Fruit fly (Drosophila melanogaster) whole organism, embryonic: ENCODE measurements around the gene Ts.

Source experiments
- Abd-B ChIP-seq: fragments of 200-800 bp; sonication (Bioruptor generic); optimal IDR thresholded peaks from 2 replicates; lab custom pipeline; 2018; ENCODE audit warnings: missing biosample characterization, mild to moderate bottlenecking, missing genetic modification characterization, moderate library complexity
- Ada2b ChIP-seq: fragments of 200-800 bp; sonication (Bioruptor generic); IDR thresholded peaks from 2 replicates; pipeline ENCODE4 v1.3.6; 2022; ENCODE audit warnings: missing biosample characterization, missing genetic modification characterization
- Blimp-1 ChIP-seq: fragments of 200-800 bp; sonication (Bioruptor generic); optimal IDR thresholded peaks from 3 replicates; lab custom pipeline; 2018; ENCODE audit warnings: missing biosample characterization, missing genetic modification characterization, mild to moderate bottlenecking, moderate library complexity, missing genetic modification reagents
- CG10267 ChIP-seq: fragments of 200-800 bp; sonication (Bioruptor generic); optimal IDR thresholded peaks from 2 replicates; lab custom pipeline; 2018; ENCODE audit warnings: missing biosample characterization, mild to moderate bottlenecking, missing genetic modification characterization, moderate library complexity
- CG10321 ChIP-seq: fragments of 200-800 bp; sonication (Bioruptor generic); IDR thresholded peaks from 2 replicates; pipeline ENCODE4 v1.3.6; 2022; ENCODE audit warnings: missing biosample characterization, missing genetic modification characterization
- CG11504 ChIP-seq: fragments of 200-800 bp; sonication (Bioruptor generic); optimal IDR thresholded peaks from 3 replicates; lab custom pipeline; 2019; ENCODE audit warnings: missing biosample characterization, mild to moderate bottlenecking, missing genetic modification characterization, moderate library complexity
- CG14710 ChIP-seq: fragments of 200-800 bp; sonication (Bioruptor generic); optimal IDR thresholded peaks from 3 replicates; lab custom pipeline; 2019; ENCODE audit warnings: missing biosample characterization, mild to moderate bottlenecking, missing genetic modification characterization, moderate library complexity
- CG17361 ChIP-seq: fragments of 200-800 bp; sonication (Bioruptor generic); IDR thresholded peaks from 3 replicates; pipeline ENCODE4 v1.3.6; 2022; ENCODE audit warnings: missing biosample characterization, missing genetic modification characterization
- CG17568 ChIP-seq: fragments of 200-800 bp; sonication (Bioruptor generic); optimal IDR thresholded peaks from 2 replicates; lab custom pipeline; 2018; ENCODE audit warnings: missing biosample characterization, mild to moderate bottlenecking, missing genetic modification characterization, moderate library complexity
- CG1792 ChIP-seq: fragments of 200-800 bp; sonication (Bioruptor generic); optimal IDR thresholded peaks from 2 replicates; lab custom pipeline; 2016; ENCODE audit warnings: missing biosample characterization, missing genetic modification characterization
- CG18599 ChIP-seq: fragments of 200-800 bp; sonication (Bioruptor generic); optimal IDR thresholded peaks from 3 replicates; lab custom pipeline; 2017; ENCODE audit warnings: missing biosample characterization, missing genetic modification characterization, mild to moderate bottlenecking, moderate library complexity, missing genetic modification reagents
- CG2116 ChIP-seq: fragments of 200-800 bp; sonication (Bioruptor generic); optimal IDR thresholded peaks from 3 replicates; lab custom pipeline; 2018; ENCODE audit warnings: missing biosample characterization, mild to moderate bottlenecking, missing genetic modification characterization
- CG2202 ChIP-seq: fragments of 200-800 bp; sonication (Bioruptor generic); optimal IDR thresholded peaks from 2 replicates; lab custom pipeline; 2018; ENCODE audit warnings: missing biosample characterization, mild to moderate bottlenecking, missing genetic modification characterization
- CG43689 ChIP-seq: fragments of 200-800 bp; sonication (Bioruptor generic); IDR thresholded peaks from 2 replicates; pipeline ENCODE4 v1.3.6; 2022; ENCODE audit warnings: missing biosample characterization, missing genetic modification characterization
- CG4424 ChIP-seq: fragments of 200-800 bp; sonication (Bioruptor generic); optimal IDR thresholded peaks from 3 replicates; lab custom pipeline; 2016; ENCODE audit warnings: missing biosample characterization, missing genetic modification characterization
- CG7786 ChIP-seq: fragments of 200-800 bp; sonication (Bioruptor generic); optimal IDR thresholded peaks from 2 replicates; lab custom pipeline; 2016; ENCODE audit warnings: missing biosample characterization, missing genetic modification characterization
- CG9817 ChIP-seq: fragments of 200-800 bp; sonication (Bioruptor generic); optimal IDR thresholded peaks from 2 replicates; lab custom pipeline; 2018; ENCODE audit warnings: missing biosample characterization, mild to moderate bottlenecking, missing genetic modification characterization, moderate library complexity
- CHES-1-like ChIP-seq: fragments of 200-800 bp; sonication (Bioruptor generic); optimal IDR thresholded peaks from 2 replicates; lab custom pipeline; 2016; ENCODE audit warnings: missing biosample characterization, missing genetic modification characterization
- CrebB ChIP-seq: fragments of 200-800 bp; sonication (Bioruptor generic); optimal IDR thresholded peaks from 3 replicates; lab custom pipeline; 2018; ENCODE audit warnings: missing biosample characterization, mild to moderate bottlenecking, missing genetic modification characterization
- Dfd ChIP-seq, 2 experiments: fragments of >200 bp; optimal IDR thresholded peaks; 2 replicates each; lab custom pipeline; 2017; ENCODE audit warnings: missing biosample characterization in 2 of 2, missing genetic modification characterization in 2 of 2
- Fer1 ChIP-seq: fragments of 200-800 bp; sonication (Bioruptor generic); optimal IDR thresholded peaks from 2 replicates; lab custom pipeline; 2017; ENCODE audit warnings: missing biosample characterization, mild to moderate bottlenecking, missing genetic modification characterization
- H2.0 ChIP-seq: fragments of 200-800 bp; sonication (Bioruptor generic); IDR thresholded peaks from 2 replicates; pipeline ENCODE4 v1.3.6; 2022; ENCODE audit warnings: missing biosample characterization, missing genetic modification characterization
- HHEX ChIP-seq: fragments of 200-800 bp; sonication (Bioruptor generic); optimal IDR thresholded peaks from 3 replicates; lab custom pipeline; 2017; ENCODE audit warnings: missing biosample characterization, mild to moderate bottlenecking, missing genetic modification characterization, missing genetic modification reagents
- Hr51 ChIP-seq, 2 experiments: fragments of 200-800 bp; sonication (Bioruptor generic); optimal IDR thresholded peaks; 2 replicates in 1 of 2; 3 replicates in 1 of 2; lab custom pipeline; 2016 to 2018; ENCODE audit warnings: missing biosample characterization in 2 of 2, missing genetic modification characterization in 2 of 2, mild to moderate bottlenecking in 1 of 2, moderate library complexity in 1 of 2
- Hr78 ChIP-seq, 2 experiments: fragments of 200-800 bp in 1 of 2; fragments of >200 bp in 1 of 2; sonication (Bioruptor generic) in 1 of 2; optimal IDR thresholded peaks; 2 replicates each; lab custom pipeline; 2017 to 2019; ENCODE audit warnings: missing biosample characterization in 2 of 2, missing genetic modification characterization in 2 of 2, mild to moderate bottlenecking in 1 of 2, moderate library complexity in 1 of 2
- PHDP ChIP-seq: fragments of 200-800 bp; sonication (Bioruptor generic); optimal IDR thresholded peaks from 3 replicates; lab custom pipeline; 2018; ENCODE audit warnings: missing biosample characterization, mild to moderate bottlenecking, missing genetic modification characterization, moderate library complexity
- Pdp1 ChIP-seq, 2 experiments: fragments of 200-800 bp; sonication (Bioruptor generic); optimal IDR thresholded peaks; 3 replicates each; lab custom pipeline; 2016; ENCODE audit warnings: missing biosample characterization in 2 of 2, missing genetic modification characterization in 2 of 2, mild to moderate bottlenecking in 1 of 2, moderate library complexity in 1 of 2
- Scr ChIP-seq: fragments of 200-800 bp; sonication (Bioruptor generic); IDR thresholded peaks from 2 replicates; pipeline ENCODE4 v1.3.6; 2022; ENCODE audit warnings: missing biosample characterization, missing genetic modification characterization; ENCODE audit not compliant: partially characterized antibody
- Stat92E ChIP-seq, 3 experiments: fragments of >200 bp in 2 of 3; fragments of 200-800 bp in 1 of 3; sonication (Bioruptor generic) in 1 of 3; optimal IDR thresholded peaks; 2 replicates each; lab custom pipeline; 2017 to 2019; ENCODE audit warnings: missing biosample characterization in 3 of 3, missing genetic modification characterization in 3 of 3, mild to moderate bottlenecking in 1 of 3, moderate library complexity in 1 of 3
- ab ChIP-seq: fragments of 200-800 bp; sonication (Bioruptor generic); optimal IDR thresholded peaks from 2 replicates; lab custom pipeline; 2016; ENCODE audit warnings: missing biosample characterization, missing genetic modification characterization
- abd-A ChIP-seq: fragments of 200-800 bp; sonication (Bioruptor generic); optimal IDR thresholded peaks from 3 replicates; lab custom pipeline; 2019; ENCODE audit warnings: missing biosample characterization, mild to moderate bottlenecking, missing genetic modification characterization, moderate library complexity
- ase ChIP-seq: fragments of 200-800 bp; sonication (Bioruptor generic); IDR thresholded peaks from 3 replicates; pipeline ENCODE4 v1.3.6; 2022; ENCODE audit warnings: missing biosample characterization, missing genetic modification characterization
- br ChIP-seq: fragments of >200 bp; optimal IDR thresholded peaks from 2 replicates; lab custom pipeline; 2017
- bsh ChIP-seq, 2 experiments: fragments of 200-800 bp; sonication (Bioruptor generic); optimal IDR thresholded peaks; 2 replicates each; lab custom pipeline; 2017 to 2018; ENCODE audit warnings: mild to moderate bottlenecking in 2 of 2, missing biosample characterization in 2 of 2, missing genetic modification characterization in 2 of 2, moderate library complexity in 1 of 2
- dpn ChIP-seq, 2 experiments: fragments of 200-800 bp; sonication (Bioruptor generic); optimal IDR thresholded peaks; 3 replicates each; lab custom pipeline; 2016; ENCODE audit warnings: missing biosample characterization in 2 of 2, missing genetic modification characterization in 2 of 2
- ems ChIP-seq: fragments of 200-800 bp; sonication (Bioruptor generic); optimal IDR thresholded peaks from 3 replicates; lab custom pipeline; 2016; ENCODE audit warnings: missing biosample characterization, missing genetic modification characterization
- eve ChIP-seq, 2 experiments: fragments of >200 bp; optimal IDR thresholded peaks; 2 replicates each; lab custom pipeline; 2017; ENCODE audit warnings: missing biosample characterization in 2 of 2, missing genetic modification characterization in 2 of 2
- fd102C ChIP-seq: fragments of 200-800 bp; sonication (Bioruptor generic); optimal IDR thresholded peaks from 2 replicates; lab custom pipeline; 2018; ENCODE audit warnings: missing biosample characterization, mild to moderate bottlenecking, missing genetic modification characterization, moderate library complexity
- fd64A ChIP-seq: fragments of 200-800 bp; sonication (Bioruptor generic); optimal IDR thresholded peaks from 3 replicates; lab custom pipeline; 2018; ENCODE audit warnings: missing biosample characterization, mild to moderate bottlenecking, missing genetic modification characterization
- gcm ChIP-seq: fragments of 200-800 bp; sonication (Bioruptor generic); optimal IDR thresholded peaks from 2 replicates; lab custom pipeline; 2019; ENCODE audit warnings: missing biosample characterization, mild to moderate bottlenecking, missing genetic modification characterization, moderate library complexity
- gfzf ChIP-seq: fragments of 200-800 bp; sonication (Bioruptor generic); optimal IDR thresholded peaks from 2 replicates; lab custom pipeline; 2016; ENCODE audit warnings: missing biosample characterization, mild to moderate bottlenecking, missing genetic modification characterization, moderate library complexity
- gsb-n ChIP-seq: fragments of 200-800 bp; sonication (Bioruptor generic); optimal IDR thresholded peaks from 3 replicates; lab custom pipeline; 2018; ENCODE audit warnings: missing biosample characterization, mild to moderate bottlenecking, missing genetic modification characterization
- hb ChIP-seq: fragments of 200-800 bp; sonication (Bioruptor generic); IDR thresholded peaks from 3 replicates; pipeline ENCODE4 v1.3.6; 2022; ENCODE audit warnings: missing biosample characterization, missing genetic modification characterization; ENCODE audit not compliant: partially characterized antibody
- lilli ChIP-seq: fragments of 200-800 bp; sonication (Bioruptor generic); optimal IDR thresholded peaks from 3 replicates; lab custom pipeline; 2016; ENCODE audit warnings: missing biosample characterization, missing genetic modification characterization
- oc ChIP-seq: fragments of 200-800 bp; sonication (Bioruptor generic); optimal IDR thresholded peaks from 2 replicates; lab custom pipeline; 2018; ENCODE audit warnings: missing biosample characterization, mild to moderate bottlenecking, missing genetic modification characterization, moderate library complexity
- org-1 ChIP-seq: fragments of 200-800 bp; sonication (Bioruptor generic); optimal IDR thresholded peaks from 2 replicates; lab custom pipeline; 2017; ENCODE audit warnings: missing biosample characterization, missing genetic modification characterization
- run ChIP-seq: fragments of 200-800 bp; sonication (Bioruptor generic); optimal IDR thresholded peaks from 3 replicates; lab custom pipeline; 2018; ENCODE audit warnings: missing biosample characterization, mild to moderate bottlenecking, missing genetic modification characterization
- tgo ChIP-seq: fragments of 200-800 bp; sonication (Bioruptor generic); IDR thresholded peaks from 3 replicates; pipeline ENCODE4 v1.3.6; 2022; ENCODE audit warnings: missing biosample characterization, missing genetic modification characterization
- wek ChIP-seq: fragments of 200-800 bp; sonication (Bioruptor generic); optimal IDR thresholded peaks from 3 replicates; lab custom pipeline; 2018; ENCODE audit warnings: missing biosample characterization, mild to moderate bottlenecking, missing genetic modification characterization, moderate library complexity

Ts gene

dm6 chr2L:3003399-3003798 lies 34.0 kb upstream of the Ts start (continued):
- TF ChIP-seq ab (no peak), CG14710 (tag; lab: Kevin White, UChicago) (peak; percentile 15), CG17361 (GFP tag; lab: Robert Waterston, UW) (peak; percentile 67; the same call in 2 of the 3 replicates), gsb-n (peak; percentile 62), Scr (GFP tag; lab: Robert Waterston, UW) (no peak), eve (GFP tag; optimal IDR thresholded peaks at IDR 0.05; lab: Kevin White, UChicago) (no peak), Hr78 (GFP tag; optimal IDR thresholded peaks at IDR 0.05; lab: Kevin White, UChicago) (peak in 1 of 2 experiments; percentile 9), hb (GFP tag; lab: Robert Waterston, UW) (no peak), fd102C (GFP tag; lab: Kevin White, UChicago) (no peak), Hr51 (GFP tag; optimal IDR thresholded peaks at IDR 0.05; lab: Kevin White, UChicago) (peak in 1 of 2 experiments; percentile 73), fd64A (peak; percentile 52), CHES-1-like (GFP tag; lab: Kevin White, UChicago) (no peak), Blimp-1 (GFP tag; lab: Kevin White, UChicago) (peak; percentile 77), CG2202 (tag; lab: Kevin White, UChicago) (peak; percentile 4), bsh (GFP tag; optimal IDR thresholded peaks at IDR 0.05; lab: Kevin White, UChicago) (peak in 1 of 2 experiments; percentile 61), dpn (GFP tag; optimal IDR thresholded peaks at IDR 0.05; lab: Kevin White, UChicago) (peak in 1 of 2 experiments; percentile 41), CG18599 (GFP tag; lab: Kevin White, UChicago) (peak; percentile 41), org-1 (GFP tag; lab: Kevin White, UChicago) (peak; percentile 8), CG17568 (GFP tag; lab: Kevin White, UChicago) (peak; percentile 40), CG1792 (GFP tag; lab: Kevin White, UChicago) (no peak), Abd-B (GFP tag; lab: Kevin White, UChicago) (peak; percentile 48), br (lab: Kevin White, UChicago) (no peak), H2.0 (GFP tag; lab: Robert Waterston, UW) (0 out of 2 replicates have a peak, but pooled peaks have one; percentile 25), CG4424 (no peak), Fer1 (GFP tag; lab: Kevin White, UChicago) (peak; percentile 8), HHEX (peak; percentile 55), ase (no peak), CG7786 (GFP tag; lab: Kevin White, UChicago) (no peak), CrebB (tag; lab: Kevin White, UChicago) (no peak), run (tag; lab: Kevin White, UChicago) (peak; percentile 56), PHDP (tag; lab: Kevin White, UChicago) (peak; percentile 76), gcm (GFP tag; lab: Kevin White, UChicago) (peak; percentile 50), CG43689 (no peak), oc (tag; lab: Kevin White, UChicago) (peak; percentile 62), lilli (no peak), tgo (no peak; the same call in 2 of the 3 replicates), abd-A (tag; lab: Kevin White, UChicago) (no peak), CG11504 (tag; lab: Kevin White, UChicago) (peak; percentile 81), wek (GFP tag; lab: Kevin White, UChicago) (peak; percentile 25), Stat92E (GFP tag; optimal IDR thresholded peaks at IDR 0.05; lab: Kevin White, UChicago) (no peak), Pdp1 (GFP tag; optimal IDR thresholded peaks at IDR 0.05; lab: Kevin White, UChicago) (peak in 1 of 2 experiments; percentile 19), CG9817 (tag; lab: Kevin White, UChicago) (peak; percentile 10), ems (GFP tag; lab: Kevin White, UChicago) (peak; percentile 14), CG2116 (GFP tag; lab: Kevin White, UChicago) (no peak), Dfd (GFP tag; optimal IDR thresholded peaks at IDR 0.05; lab: Kevin White, UChicago) (no peak), gfzf (no peak), Ada2b (GFP tag; lab: Robert Waterston, UW) (peak; percentile 47; the same call in 1 of the 2 replicates), CG10321 (GFP tag; lab: Robert Waterston, UW) (peak; percentile 19; the same call in 1 of the 2 replicates), CG10267 (tag; lab: Kevin White, UChicago) (peak; percentile 30)
